Fruit fly (Drosophila melanogaster): ENCODE measurements around the gene CG13310.
A peak's percentile ranks its signal among the peaks of the same experiment; 100 is the strongest.

Gene CG13310

DNA sequence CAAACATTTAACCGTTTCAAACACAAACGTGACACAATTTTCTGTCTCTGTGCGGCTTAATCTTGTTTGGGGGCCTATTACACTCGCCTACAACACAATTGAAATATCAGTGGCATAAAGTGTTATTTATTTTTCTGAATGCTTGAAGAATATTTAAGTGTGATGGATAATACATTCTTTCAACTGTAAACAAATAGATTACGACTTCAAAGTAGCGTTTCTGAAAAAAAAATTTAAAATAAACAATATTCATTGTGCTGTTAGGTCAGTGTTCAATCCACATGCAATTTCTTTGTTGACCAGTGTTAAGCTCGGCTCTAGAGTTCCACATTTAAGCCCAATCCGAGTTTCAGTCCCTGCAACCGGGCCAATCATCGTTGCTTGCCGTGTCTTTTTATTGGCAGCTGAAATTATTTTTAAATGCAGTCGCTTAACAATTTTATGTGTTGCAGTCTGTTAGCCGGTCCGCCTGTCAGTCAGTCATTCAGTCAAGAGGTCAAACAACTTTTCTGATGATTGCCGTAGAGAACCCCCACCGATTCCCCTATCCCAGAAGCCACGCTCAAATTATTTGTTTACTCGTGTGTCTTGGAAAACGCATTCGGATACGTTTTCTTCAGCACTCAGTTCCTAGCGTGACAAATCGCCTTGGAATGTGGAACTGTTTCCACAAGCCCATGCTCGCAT is 27.2 kb downstream of the CG13310 start (continued):
- peak; percentile 26 for TF ChIP-seq Hmr (GFP tag; optimal IDR thresholded peaks at IDR 0.05)
- TF ChIP-seq CG1792 (GFP tag; optimal IDR thresholded peaks at IDR 0.05), result no peak
- no peak for TF ChIP-seq CG10565 (GFP tag; optimal IDR thresholded peaks at IDR 0.05)
- TF ChIP-seq CG7372 (GFP tag; IDR thresholded peaks at IDR 0.05), result peak; percentile 43; the same call in 1 of the 2 replicates
- TF ChIP-seq CG13296 (GFP tag; optimal IDR thresholded peaks at IDR 0.05), result peak; percentile 25
- TF ChIP-seq Six4 (GFP tag; optimal IDR thresholded peaks at IDR 0.05), result peak; percentile 39
- TF ChIP-seq slp2 (GFP tag; optimal IDR thresholded peaks at IDR 0.05), result peak; percentile 59
- TF ChIP-seq wdn (GFP tag; IDR thresholded peaks at IDR 0.05), result no peak
- TF ChIP-seq Hsf (GFP tag; optimal IDR thresholded peaks at IDR 0.05), result peak; percentile 69
- no peak for TF ChIP-seq CG13287 (GFP tag; IDR thresholded peaks at IDR 0.05; ENCODE audit: partially characterized antibody)
- no peak for TF ChIP-seq Dll (GFP tag; IDR thresholded peaks at IDR 0.05; ENCODE audit: partially characterized antibody)
- TF ChIP-seq so (GFP tag; IDR thresholded peaks at IDR 0.05), result peak; percentile 82; the same call in 2 of the 3 replicates
- peak; percentile 78 for TF ChIP-seq CG4424 (GFP tag; optimal IDR thresholded peaks at IDR 0.05)
- TF ChIP-seq CG12391 (tag; optimal IDR thresholded peaks at IDR 0.05), result peak; percentile 85
- TF ChIP-seq CG17186 (GFP tag; optimal IDR thresholded peaks at IDR 0.05), result no peak
- peak; percentile 80 for TF ChIP-seq fd96Cb (tag; optimal IDR thresholded peaks at IDR 0.05)
- no peak for TF ChIP-seq Dfd (GFP tag; optimal IDR thresholded peaks at IDR 0.05)
- TF ChIP-seq crc (GFP tag; optimal IDR thresholded peaks at IDR 0.05), result no peak
- TF ChIP-seq zfh1 (GFP tag; IDR thresholded peaks at IDR 0.05), result peak; percentile 54; the same call in 1 of the 3 replicates
- TF ChIP-seq CG33557 (GFP tag; optimal IDR thresholded peaks at IDR 0.05), result peak; percentile 79
- TF ChIP-seq jumu (GFP tag; optimal IDR thresholded peaks at IDR 0.05), result peak; percentile 19
- TF ChIP-seq hkb (optimal IDR thresholded peaks at IDR 0.05), result no peak
- peak; percentile 70 for TF ChIP-seq hkb (GFP tag; IDR thresholded peaks at IDR 0.05)
- peak; percentile 76 for TF ChIP-seq CG17328 (GFP tag; IDR thresholded peaks at IDR 0.05)
- TF ChIP-seq Sox102F (GFP tag; optimal IDR thresholded peaks at IDR 0.05), result peak; percentile 84
- peak; percentile 62 for TF ChIP-seq CG6254 (GFP tag; optimal IDR thresholded peaks at IDR 0.05)
- TF ChIP-seq CG12236 (GFP tag; optimal IDR thresholded peaks at IDR 0.05), result peak; percentile 66
- TF ChIP-seq MBD-R2 (GFP tag; IDR thresholded peaks at IDR 0.05), result no peak
- TF ChIP-seq CG7357 (GFP tag; IDR thresholded peaks at IDR 0.05), result 0 out of 3 replicates have a peak, but pooled peaks have one; percentile 32
- no peak for TF ChIP-seq lov (optimal IDR thresholded peaks at IDR 0.05)
- TF ChIP-seq lov (GFP tag; IDR thresholded peaks at IDR 0.05), result peak; percentile 65; the same call in 1 of the 3 replicates
- peak; percentile 4 for TF ChIP-seq stwl (tag; optimal IDR thresholded peaks at IDR 0.05)
- TF ChIP-seq prd (optimal IDR thresholded peaks at IDR 0.05), result no peak
- peak; percentile 73 for TF ChIP-seq prd (GFP tag; IDR thresholded peaks at IDR 0.05)
- no peak for TF ChIP-seq CG3281 (GFP tag; optimal IDR thresholded peaks at IDR 0.05)
- TF ChIP-seq CG4328 (GFP tag; optimal IDR thresholded peaks at IDR 0.05), result no peak
- TF ChIP-seq Ravus (GFP tag; IDR thresholded peaks at IDR 0.05), result no peak
- TF ChIP-seq CG14710 (tag; optimal IDR thresholded peaks at IDR 0.05), result peak; percentile 81
- no peak for TF ChIP-seq CG7963 (GFP tag; IDR thresholded peaks at IDR 0.05; ENCODE audit: partially characterized antibody)
- TF ChIP-seq CG1602 (GFP tag; optimal IDR thresholded peaks at IDR 0.05), result peak; percentile 60
- peak; percentile 39 for TF ChIP-seq CG11398 (GFP tag; optimal IDR thresholded peaks at IDR 0.05)
- peak; percentile 24 for TF ChIP-seq CG18599 (GFP tag; optimal IDR thresholded peaks at IDR 0.05)
- TF ChIP-seq CG14860 (GFP tag; IDR thresholded peaks at IDR 0.05; ENCODE audit: partially characterized antibody), result no peak
- no peak for TF ChIP-seq Doc2 (GFP tag; IDR thresholded peaks at IDR 0.05)
- peak; percentile 85 for TF ChIP-seq vvl (GFP tag; IDR thresholded peaks at IDR 0.05)
- peak; percentile 84 for TF ChIP-seq dmrt11E (tag; optimal IDR thresholded peaks at IDR 0.05)
- TF ChIP-seq seq (GFP tag; IDR thresholded peaks at IDR 0.05), result peak; percentile 76
- TF ChIP-seq CG6683 (GFP tag; optimal IDR thresholded peaks at IDR 0.05), result no peak
- TF ChIP-seq CHES-1-like (GFP tag; optimal IDR thresholded peaks at IDR 0.05), result no peak
- TF ChIP-seq hbn (GFP tag; IDR thresholded peaks at IDR 0.05; ENCODE audit: partially characterized antibody), result no peak

Measured in whole organism, embryonic.